Fruit fly (Drosophila melanogaster) whole organism, adult: ENCODE results near the gene AP-1gamma.
"Not testable (repeated sequence)": the region's sequence is repeated elsewhere in the genome, so short reads cannot be mapped to it uniquely, and the experiment has no call there.

Source experiments
- CG11617 ChIP-seq: fragments of 200-800 bp; sonication (Bioruptor generic); optimal IDR thresholded peaks from 2 replicates; lab custom pipeline; 2017; ENCODE audit warnings: mild to moderate bottlenecking, missing biosample characterization, missing genetic modification reagents, missing genetic modification characterization
- CG14711 ChIP-seq: fragments of 200-800 bp; sonication (Bioruptor generic); optimal IDR thresholded peaks from 2 replicates; lab custom pipeline; 2018; ENCODE audit warnings: missing biosample characterization, mild to moderate bottlenecking, missing genetic modification characterization, moderate library complexity
- CG1620 ChIP-seq: fragments of 200-800 bp; sonication (Bioruptor generic); optimal IDR thresholded peaks from 2 replicates; lab custom pipeline; 2016; ENCODE audit warnings: missing biosample characterization, missing genetic modification characterization
- CG33017 ChIP-seq: fragments of 200-800 bp; sonication (Bioruptor generic); optimal IDR thresholded peaks from 2 replicates; lab custom pipeline; 2018; ENCODE audit warnings: missing biosample characterization, mild to moderate bottlenecking, missing genetic modification characterization, moderate library complexity
- CG5204 ChIP-seq: fragments of 200-800 bp; sonication (Bioruptor generic); optimal IDR thresholded peaks from 2 replicates; lab custom pipeline; 2016; ENCODE audit warnings: missing biosample characterization, missing genetic modification characterization
- CG7101 ChIP-seq: fragments of 200-800 bp; sonication (Bioruptor generic); optimal IDR thresholded peaks from 2 replicates; lab custom pipeline; 2018; ENCODE audit warnings: missing biosample characterization, mild to moderate bottlenecking, missing genetic modification characterization, moderate library complexity
- Clk ChIP-seq: fragments of 200-800 bp; sonication (Bioruptor generic); optimal IDR thresholded peaks from 2 replicates; lab custom pipeline; 2017; ENCODE audit warnings: missing biosample characterization, missing genetic modification characterization
- Crg-1 ChIP-seq: fragments of 200-800 bp; sonication (Bioruptor generic); optimal IDR thresholded peaks from 2 replicates; lab custom pipeline; 2016; ENCODE audit warnings: missing biosample characterization, missing genetic modification characterization
- Hr96 ChIP-seq: fragments of 200-800 bp; sonication (Bioruptor generic); optimal IDR thresholded peaks from 2 replicates; lab custom pipeline; 2016; ENCODE audit warnings: missing biosample characterization, missing genetic modification characterization
- Mnt ChIP-seq: fragments of 200-800 bp; sonication (Bioruptor generic); optimal IDR thresholded peaks from 2 replicates; lab custom pipeline; 2016; ENCODE audit warnings: missing biosample characterization, mild to moderate bottlenecking, missing genetic modification characterization
- bab1 ChIP-seq: fragments of 200-800 bp; sonication (Bioruptor generic); optimal IDR thresholded peaks from 3 replicates; lab custom pipeline; 2019; ENCODE audit warnings: missing biosample characterization, mild to moderate bottlenecking, missing genetic modification characterization, moderate library complexity
- cic ChIP-seq: fragments of 200-800 bp; sonication (Bioruptor generic); optimal IDR thresholded peaks from 2 replicates; lab custom pipeline; 2017; ENCODE audit warnings: missing biosample characterization, mild to moderate bottlenecking, missing genetic modification characterization, moderate library complexity
- cnc ChIP-seq, 2 experiments: fragments of >200 bp; optimal IDR thresholded peaks; 2 replicates each; lab custom pipeline; 2017
- kay ChIP-seq: fragments of 200-800 bp; sonication (Bioruptor generic); peaks from one replicate; lab custom pipeline; 2016; ENCODE audit warnings: missing biosample characterization, missing genetic modification characterization, borderline replicate concordance
- ovo ChIP-seq: fragments of 200-800 bp; sonication (Bioruptor generic); optimal IDR thresholded peaks from 2 replicates; lab custom pipeline; 2016; ENCODE audit warnings: missing biosample characterization, missing genetic modification characterization
- pad ChIP-seq: fragments of 200-800 bp; sonication (Bioruptor generic); optimal IDR thresholded peaks from 3 replicates; lab custom pipeline; 2017; ENCODE audit warnings: missing biosample characterization, missing genetic modification characterization, mild to moderate bottlenecking, moderate library complexity, missing genetic modification reagents
- tj ChIP-seq: fragments of 200-800 bp; sonication (Bioruptor generic); optimal IDR thresholded peaks from 3 replicates; lab custom pipeline; 2017; ENCODE audit warnings: missing biosample characterization, mild to moderate bottlenecking, missing genetic modification characterization, moderate library complexity
- toe ChIP-seq: fragments of 200-800 bp; sonication (Bioruptor generic); optimal IDR thresholded peaks from 2 replicates; lab custom pipeline; 2016; ENCODE audit warnings: missing biosample characterization, missing genetic modification characterization

Gene AP-1gamma

DNA sequence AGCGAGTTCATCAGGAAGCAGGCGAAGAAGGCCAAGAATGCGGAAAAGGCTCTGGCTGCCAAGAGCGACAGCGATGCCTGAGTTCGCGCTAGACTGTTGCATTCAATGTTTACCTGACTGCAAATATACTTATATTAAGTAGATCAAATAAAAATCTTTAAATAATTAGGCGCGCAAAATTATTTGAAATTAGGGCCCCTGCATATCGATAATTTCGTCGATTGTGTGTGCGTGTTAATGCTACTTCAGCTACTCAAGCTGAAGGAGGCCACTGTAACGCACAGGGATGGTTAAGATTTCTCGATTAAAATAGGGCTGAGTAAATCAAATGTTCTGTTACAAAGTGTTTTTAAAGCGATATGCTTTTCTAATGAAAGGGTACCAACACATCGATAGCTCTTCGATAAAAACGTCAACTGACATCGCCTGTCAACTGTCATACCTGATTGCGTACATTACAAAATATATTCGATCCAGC lies 21.8 kb upstream of the AP-1gamma start, which contains the start of gene CG32706:
CG32706 (plus strand) TSS at position 428 of the 478 bp plus-strand sequence.
- not testable (repeated sequence) for TF ChIP-seq cnc (optimal IDR thresholded peaks at IDR 0.05; lab: Kevin White, UChicago); Hr96; bab1

DNA sequence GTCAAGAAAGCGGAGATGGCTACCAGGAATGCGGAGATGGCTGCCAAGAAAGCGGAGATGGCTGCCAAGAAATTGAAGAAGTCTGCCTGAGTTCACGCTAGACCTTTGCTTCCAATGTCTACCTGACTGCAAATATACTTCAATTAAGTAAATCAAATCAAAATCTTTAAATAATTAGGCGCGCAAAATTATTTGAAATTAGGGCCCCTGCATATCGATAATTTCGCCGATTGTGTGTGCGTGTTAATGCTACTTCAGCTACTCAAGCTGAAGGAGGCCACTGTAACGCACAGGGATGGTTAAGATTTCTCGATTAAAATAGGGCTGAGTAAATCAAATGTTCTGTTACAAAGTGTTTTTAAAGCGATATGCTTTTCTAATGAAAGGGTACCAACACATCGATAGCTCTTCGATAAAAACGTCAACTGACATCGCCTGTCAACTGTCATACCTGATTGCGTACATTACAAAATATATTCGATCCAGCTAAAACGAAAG lies 20.5 kb upstream of the AP-1gamma start, which contains the start of gene CG6999:
CG6999 (plus strand) TSS at position 448 of the 498 bp plus-strand sequence.
- TF ChIP-seq CG11617; CG14711; CG33017 (tag; lab: Kevin White, UChicago): not testable (repeated sequence)

DNA sequence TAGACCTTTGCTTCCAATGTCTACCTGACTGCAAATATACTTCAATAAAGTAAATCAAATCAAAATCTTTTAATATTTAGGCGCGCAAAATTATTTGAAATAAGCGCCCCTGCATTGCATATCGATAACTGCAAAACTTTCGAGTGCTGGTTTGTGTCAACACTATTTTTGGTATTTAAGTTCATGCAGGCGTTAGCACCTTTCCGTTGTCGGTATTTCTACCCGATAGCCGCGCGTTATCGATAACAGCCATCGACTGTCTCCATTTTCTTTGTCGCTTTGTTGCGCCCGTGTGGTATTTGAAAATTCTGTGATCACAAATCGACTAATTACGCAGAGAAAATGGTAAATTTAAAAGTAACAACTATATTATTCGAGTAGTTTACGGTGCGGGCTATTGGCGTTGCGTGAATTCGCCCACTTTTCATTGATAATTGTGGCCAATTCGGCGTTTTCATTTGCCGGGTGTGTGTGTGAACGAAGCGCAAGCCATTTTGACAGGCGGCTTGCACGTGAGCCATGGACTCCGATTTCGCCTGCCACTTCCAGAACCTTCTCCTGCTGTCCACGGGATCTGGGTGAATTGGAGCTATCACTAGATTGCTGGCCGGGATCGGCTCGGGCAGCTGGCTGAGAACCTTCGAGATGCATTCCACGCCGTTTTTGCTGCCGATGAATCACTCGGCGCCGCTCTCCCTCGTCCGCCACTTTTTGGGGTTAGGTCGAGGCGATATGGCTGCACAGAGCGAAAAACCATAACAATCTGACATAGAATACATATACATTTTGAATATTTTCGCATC lies 19.0 kb upstream of the AP-1gamma start, which contains the start of gene CCT2:
CCT2 (plus strand) TSS at position 260 of the 803 bp plus-strand sequence.
- peak; percentile 4 for TF ChIP-seq tj (GFP tag; lab: Kevin White, UChicago)
- TF ChIP-seq ovo = no peak
- TF ChIP-seq kay (GFP tag; lab: Kevin White, UChicago) = peak; percentile 82
- TF ChIP-seq bab1 = peak; percentile 55
- TF ChIP-seq CG7101 (tag; lab: Kevin White, UChicago) = peak; percentile 12
- TF ChIP-seq CG14711 = peak; percentile 21
- TF ChIP-seq CG11617 = peak; percentile 12
- TF ChIP-seq Mnt (GFP tag; lab: Kevin White, UChicago) = peak; percentile 78
- TF ChIP-seq Hr96 = no peak

DNA sequence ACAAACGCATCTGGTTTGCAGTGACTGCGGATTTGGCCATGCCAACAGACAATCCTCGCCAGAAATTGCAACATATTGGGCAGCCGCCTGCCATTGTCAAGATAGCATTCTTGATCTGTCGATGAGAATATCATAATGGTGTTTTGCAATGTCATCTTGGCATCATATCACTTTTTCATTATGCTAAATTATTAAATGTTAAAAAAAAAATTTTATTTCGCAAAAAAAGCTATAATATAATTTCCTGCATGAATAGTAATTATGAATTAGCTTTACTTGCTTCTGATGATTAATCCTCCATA lies 18.5 kb upstream of the AP-1gamma start:
- no peak for TF ChIP-seq CG11617
- no peak for TF ChIP-seq Clk (GFP tag; lab: Kevin White, UChicago)
- TF ChIP-seq cnc (optimal IDR thresholded peaks at IDR 0.05; lab: Kevin White, UChicago) = peak in 1 of 2 experiments; percentile 32
- no peak for TF ChIP-seq cic
- peak; percentile 70 for TF ChIP-seq kay (GFP tag; lab: Kevin White, UChicago)
- no peak for TF ChIP-seq toe
- TF ChIP-seq Hr96 = no peak

DNA sequence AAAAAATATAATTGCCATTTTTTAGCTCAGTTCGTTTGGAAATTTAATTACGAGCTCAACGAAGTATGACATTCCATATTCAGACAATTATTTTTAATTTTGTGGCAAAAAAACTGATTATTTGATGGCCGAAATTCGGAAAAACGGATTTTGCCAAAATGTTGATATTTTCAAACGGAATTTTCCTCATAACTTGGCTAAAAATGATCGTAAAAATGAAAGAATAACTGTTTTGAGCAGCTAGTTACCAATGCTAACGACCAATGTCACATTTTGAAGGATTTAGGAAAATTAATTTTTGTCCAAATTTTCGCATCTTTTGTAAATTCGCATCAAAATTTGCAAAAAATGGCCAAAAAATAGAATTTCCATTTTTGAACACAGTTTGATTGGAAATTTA lies 15.4 kb upstream of the AP-1gamma start:
- TF ChIP-seq tj (GFP tag; lab: Kevin White, UChicago) = no peak
- TF ChIP-seq Clk (GFP tag; lab: Kevin White, UChicago) = no peak
- TF ChIP-seq cnc (optimal IDR thresholded peaks at IDR 0.05; lab: Kevin White, UChicago) = no peak

DNA sequence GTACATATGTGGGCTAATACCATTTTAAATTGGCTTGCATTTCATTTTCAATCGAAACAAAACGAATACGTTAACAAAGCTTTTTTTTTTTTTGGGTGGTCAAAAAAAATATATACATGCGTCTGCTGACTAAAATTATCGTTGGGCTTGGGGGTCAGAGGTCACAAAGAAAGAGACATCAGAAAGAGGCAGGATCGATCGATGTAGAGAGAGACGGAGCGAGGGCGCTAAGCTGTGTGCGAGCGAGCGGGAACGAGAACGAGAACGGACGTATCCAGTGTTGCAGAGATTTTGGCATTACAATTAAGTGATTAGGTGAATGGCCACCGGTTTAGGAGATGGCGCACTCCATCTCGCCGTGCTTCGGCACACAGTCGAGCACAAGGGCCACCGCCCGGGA lies 14.6 kb upstream of the AP-1gamma start:
- TF ChIP-seq CG5204 (GFP tag; lab: Kevin White, UChicago) (no peak), kay (GFP tag; lab: Kevin White, UChicago) (no peak), ovo (no peak), Crg-1 (GFP tag; lab: Kevin White, UChicago) (no peak), CG14711 (no peak)

DNA sequence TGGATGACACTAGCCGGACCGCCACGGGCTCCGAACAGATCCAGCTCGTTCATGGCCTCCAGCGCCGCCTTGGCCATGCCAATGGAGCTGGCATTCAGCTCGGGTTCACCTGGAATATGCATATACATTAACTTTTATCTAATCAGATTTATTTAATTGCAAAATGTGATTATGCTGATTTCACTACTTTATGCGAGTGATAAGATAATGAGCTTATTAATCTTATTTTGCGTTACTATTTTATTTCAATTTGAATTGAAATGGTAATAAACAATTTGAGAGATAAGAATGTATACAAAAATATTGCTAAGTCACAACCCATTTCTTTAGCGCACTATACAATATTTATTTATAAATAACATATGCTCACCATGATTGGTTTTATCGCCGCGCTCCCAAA lies 6.4 kb upstream of the AP-1gamma start:
- no peak for TF ChIP-seq pad (GFP tag; lab: Kevin White, UChicago)
- TF ChIP-seq cic = no peak
- no peak for TF ChIP-seq ovo
- no peak for TF ChIP-seq CG33017 (tag; lab: Kevin White, UChicago)
- no peak for TF ChIP-seq CG1620 (GFP tag; lab: Kevin White, UChicago)

DNA sequence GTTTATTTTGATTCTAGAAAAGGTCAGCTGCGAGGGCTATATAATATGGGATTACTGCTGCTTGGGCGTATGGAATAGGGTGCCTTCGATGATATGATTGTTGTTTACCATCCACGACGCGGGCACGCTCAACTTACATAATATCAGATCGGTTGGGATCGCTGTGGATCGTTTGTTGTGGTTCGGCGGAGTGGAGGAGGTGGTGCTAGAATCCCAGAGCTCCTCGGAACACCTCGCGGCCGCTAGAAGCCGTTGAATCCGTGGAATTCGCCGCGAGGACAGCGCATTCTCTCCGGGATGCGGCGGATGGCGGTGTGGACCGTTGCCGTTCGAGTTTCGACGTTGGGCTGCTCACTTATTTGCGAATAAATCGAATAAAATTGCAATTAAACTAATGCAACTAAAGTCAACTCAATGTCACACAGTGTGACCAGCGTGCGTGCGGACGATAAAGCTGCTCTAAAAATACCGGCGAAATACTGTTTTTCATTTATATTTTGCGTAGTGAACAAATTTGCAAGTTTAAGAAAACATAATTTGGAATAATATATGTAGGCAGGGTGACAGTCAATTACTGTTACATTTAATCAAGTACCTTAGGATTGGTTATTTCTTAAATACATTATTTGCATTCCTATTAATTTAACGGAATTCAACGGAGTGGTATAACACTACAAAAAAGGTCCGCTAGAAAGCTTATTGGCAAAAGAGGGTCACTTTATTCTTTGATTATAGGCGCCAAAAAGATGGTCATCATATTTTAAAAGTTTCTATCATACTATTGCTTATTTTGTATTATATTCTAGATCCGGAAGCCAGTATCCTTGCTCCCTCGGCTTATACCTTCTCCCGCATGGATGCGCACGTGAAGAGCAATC lies 4.9 kb upstream of the AP-1gamma start, which contains the start of gene CG7766:
CG7766 (minus strand) TSS at position 432 of the 878 bp plus-strand sequence.
- no peak for TF ChIP-seq pad (GFP tag; lab: Kevin White, UChicago)
- TF ChIP-seq bab1 = peak; percentile 12
- TF ChIP-seq cic = peak; percentile 39
- TF ChIP-seq CG7101 (tag; lab: Kevin White, UChicago) = no peak
- no peak for TF ChIP-seq CG11617
- no peak for TF ChIP-seq CG1620 (GFP tag; lab: Kevin White, UChicago)
- TF ChIP-seq Crg-1 (GFP tag; lab: Kevin White, UChicago) = no peak
- TF ChIP-seq kay (GFP tag; lab: Kevin White, UChicago) = no peak
- TF ChIP-seq Clk (GFP tag; lab: Kevin White, UChicago) = no peak
- TF ChIP-seq Mnt (GFP tag; lab: Kevin White, UChicago) = peak; percentile 71
- no peak for TF ChIP-seq toe
